Worm (Caenorhabditis elegans): ENCODE data around the gene T13F2.4.
"Not testable (repeated sequence)": the region's sequence is repeated elsewhere in the genome, so short reads cannot be mapped to it uniquely, and the experiment has no call there.

Gene T13F2.4

DNA sequence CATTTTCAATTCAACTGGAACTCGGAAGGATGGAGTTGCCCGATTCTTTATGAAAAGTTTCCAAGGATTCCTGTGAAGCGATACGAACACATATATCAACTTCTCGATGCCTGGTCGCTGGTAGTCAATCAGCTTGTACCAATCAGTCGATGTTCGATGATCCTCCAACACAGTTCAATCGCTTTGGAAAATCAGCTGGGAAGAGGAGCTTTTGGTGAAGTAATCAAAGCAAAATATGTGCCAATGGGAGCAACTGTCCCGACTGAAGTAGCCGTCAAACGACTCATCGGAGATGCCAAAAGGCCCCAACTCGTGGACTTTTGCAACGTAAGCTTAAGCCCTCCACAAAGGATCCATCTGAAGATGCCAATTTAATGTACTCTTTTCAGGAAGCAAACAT lies 43.7 kb downstream of the T13F2.4 start:
- TF ChIP-seq ama-1 (optimal IDR thresholded peaks at IDR 0.05) (no peak), nhr-23 (tag; optimal IDR thresholded peaks at IDR 0.05) (no peak), blmp-1 (tag; optimal IDR thresholded peaks at IDR 0.05; ENCODE audit: insufficient read depth) (no peak)

DNA sequence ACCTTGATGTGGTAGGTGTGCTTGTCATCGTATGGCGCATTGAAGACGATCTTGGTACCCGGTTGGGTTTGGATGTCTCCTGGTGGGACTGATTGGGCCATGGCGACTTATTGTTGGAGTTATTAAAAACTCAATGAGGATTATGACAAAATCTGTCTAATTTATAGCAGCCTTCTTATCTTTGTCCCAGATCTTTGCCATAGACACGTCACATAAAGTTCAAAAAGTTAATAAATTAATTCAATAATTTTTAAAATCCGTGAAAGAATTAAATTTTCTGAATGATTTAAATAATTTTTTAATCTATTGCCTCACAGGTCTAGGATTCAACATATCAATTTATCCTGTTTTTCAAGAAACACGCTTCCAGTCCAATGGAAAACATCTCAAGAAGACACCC lies 46.7 kb downstream of the T13F2.4 start, which contains the start of gene msp-81:
TSS of gene msp-81 (minus strand) at position 101 of the 400 bp plus-strand sequence.
- TF ChIP-seq lin-11 (tag; optimal IDR thresholded peaks at IDR 0.05) (no peak), aly-2 (tag; optimal IDR thresholded peaks at IDR 0.05) (no peak), nhr-11 (tag; optimal IDR thresholded peaks at IDR 0.05) (no peak), zag-1 (tag; optimal IDR thresholded peaks at IDR 0.05) (no peak), mdl-1 (tag; optimal IDR thresholded peaks at IDR 0.05) (no peak), F13H6.1 (tag; optimal IDR thresholded peaks at IDR 0.05) (no peak), nhr-6 (tag; optimal IDR thresholded peaks at IDR 0.05) (no peak), crh-2 (tag; optimal IDR thresholded peaks at IDR 0.05) (no peak), sem-4 (tag; optimal IDR thresholded peaks at IDR 0.05) (no peak), ceh-82 (tag; optimal IDR thresholded peaks at IDR 0.05) (no peak), nhr-12 (tag; optimal IDR thresholded peaks at IDR 0.05) (no peak), lin-13 (GFP tag; optimal IDR thresholded peaks at IDR 0.05) (no peak), snpc-4 (tag; optimal IDR thresholded peaks at IDR 0.05) (no peak), dmd-4 (tag; optimal IDR thresholded peaks at IDR 0.05) (no peak), nhr-129 (tag; optimal IDR thresholded peaks at IDR 0.05) (no peak), Y55F3AM.14 (GFP tag; optimal IDR thresholded peaks at IDR 0.05) (no peak), sma-3 (GFP tag; optimal IDR thresholded peaks at IDR 0.05) (no peak), ceh-16 (tag; optimal IDR thresholded peaks at IDR 0.05) (no peak), fos-1 (tag; optimal IDR thresholded peaks at IDR 0.05) (no peak), nhr-21 (tag; optimal IDR thresholded peaks at IDR 0.05) (no peak)

DNA sequence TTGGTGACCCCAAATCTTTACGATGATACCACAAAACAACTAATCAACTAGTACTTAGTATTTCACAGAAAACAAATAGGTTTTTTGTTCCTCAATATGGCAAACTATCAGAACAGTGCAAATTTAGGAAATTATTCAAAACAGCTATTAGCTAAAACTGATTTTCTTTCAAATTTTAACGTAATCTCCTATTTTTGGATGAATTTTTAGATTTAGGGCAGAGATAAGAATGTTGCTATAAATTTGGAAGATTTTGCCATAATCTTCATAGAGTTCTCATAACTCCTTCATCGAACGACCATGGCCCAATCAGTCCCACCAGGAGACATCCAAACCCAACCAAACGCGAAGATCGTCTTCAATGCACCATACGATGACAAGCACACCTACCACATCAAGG lies 47.8 kb downstream of the T13F2.4 start, which contains the start of gene msp-10:
TSS of gene msp-10 (plus strand) at position 301 of the 400 bp plus-strand sequence.
- not testable (repeated sequence) for TF ChIP-seq elt-3, ceh-16, nhr-10 (tag; optimal IDR thresholded peaks at IDR 0.05)

DNA sequence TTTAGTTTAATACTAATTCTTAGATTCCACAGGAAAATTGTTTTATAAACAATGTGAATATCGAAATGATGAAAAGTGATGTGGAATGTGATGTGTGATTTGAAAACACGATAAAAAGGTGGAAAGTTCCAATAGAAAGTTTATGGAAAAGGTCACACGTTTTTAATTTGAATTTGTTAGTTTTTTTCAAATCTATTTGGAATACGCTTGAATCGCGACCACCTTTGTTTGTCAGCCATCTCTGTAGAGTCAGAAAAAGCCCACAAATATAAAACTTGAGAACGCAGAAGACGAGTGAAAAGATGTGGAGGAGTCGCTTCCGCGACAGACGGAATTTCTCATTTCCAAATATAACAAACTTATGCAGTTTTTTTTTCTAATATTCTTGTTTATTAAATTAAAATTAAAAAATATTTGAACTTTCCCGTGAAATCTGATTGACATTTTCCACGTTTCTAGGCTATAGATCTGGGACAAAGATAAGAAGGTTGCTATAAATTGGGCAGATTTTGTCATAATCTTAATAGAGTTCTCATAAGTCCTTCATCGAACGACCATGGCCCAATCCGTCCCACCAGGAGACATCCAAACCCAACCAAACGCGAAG lies 51.5 kb downstream of the T13F2.4 start, which contains the start of the genes kin-24 and msp-56:
TSS of gene kin-24 (minus strand) at position 101 of the 607 bp plus-strand sequence.
TSS of gene msp-56 (plus strand) at position 557 of the 607 bp plus-strand sequence.
- TF ChIP-seq nhr-77 (tag; optimal IDR thresholded peaks at IDR 0.05) (no peak), unc-55 (GFP tag; optimal IDR thresholded peaks at IDR 0.05) (no peak), lsy-2 (tag; optimal IDR thresholded peaks at IDR 0.05) (no peak), unc-39 (tag; optimal IDR thresholded peaks at IDR 0.05) (no peak), nhr-10 (tag; optimal IDR thresholded peaks at IDR 0.05) (no peak), nhr-11 (tag; optimal IDR thresholded peaks at IDR 0.05) (no peak), blmp-1 (tag; optimal IDR thresholded peaks at IDR 0.05; ENCODE audit: insufficient read depth) (no peak), snpc-4 (tag; optimal IDR thresholded peaks at IDR 0.05) (no peak), skn-1 (tag; optimal IDR thresholded peaks at IDR 0.05) (no peak), egl-27 (tag; optimal IDR thresholded peaks at IDR 0.05) (no peak), ztf-11 (tag; optimal IDR thresholded peaks at IDR 0.05) (no peak)
